Worm (Caenorhabditis elegans) whole organism, L2 larva: Measurements from ENCODE around the gene Y53F4B.24.

Experiments used
- C34F6.9 ChIP-seq: fragments of 150-350 bp; optimal IDR thresholded peaks from 2 replicates; lab custom pipeline; 2014; ENCODE audit warnings: missing biosample characterization, missing genetic modification characterization
- F13H6.1 ChIP-seq: sonication (generic microtip); optimal IDR thresholded peaks from 2 replicates; lab custom pipeline; 2016; ENCODE audit warnings: missing genetic modification characterization, missing compliant biosample characterization
- Y55F3AM.14 ChIP-seq: fragments of 200-800 bp; sonication (Bioruptor generic); optimal IDR thresholded peaks from 2 replicates; lab custom pipeline; 2018; ENCODE audit warnings: mild to moderate bottlenecking, missing genetic modification characterization, missing compliant biosample characterization
- alr-1 ChIP-seq: fragments of 150-350 bp; optimal IDR thresholded peaks from 2 replicates; lab custom pipeline; 2014; ENCODE audit warnings: missing biosample characterization, missing genetic modification characterization
- blmp-1 ChIP-seq: sonication (generic microtip); optimal IDR thresholded peaks from 2 replicates; lab custom pipeline; 2017; ENCODE audit warnings: missing genetic modification characterization, mild to moderate bottlenecking, missing compliant biosample characterization, antibody characterized with exemption, moderate library complexity; ENCODE audit not compliant: insufficient read depth
- ceh-16 ChIP-seq: fragments of 150-350 bp; optimal IDR thresholded peaks from 2 replicates; lab custom pipeline; 2014; ENCODE audit warnings: missing biosample characterization, missing genetic modification characterization
- ceh-82 ChIP-seq: fragments of 150-350 bp; optimal IDR thresholded peaks from 2 replicates; lab custom pipeline; 2014; ENCODE audit warnings: missing biosample characterization, missing genetic modification characterization
- crh-2 ChIP-seq: sonication (generic microtip); optimal IDR thresholded peaks from 2 replicates; lab custom pipeline; 2017; ENCODE audit warnings: missing biosample characterization, missing genetic modification characterization
- dmd-4 ChIP-seq: sonication (generic microtip); optimal IDR thresholded peaks from 2 replicates; lab custom pipeline; 2017; ENCODE audit warnings: missing biosample characterization, missing genetic modification characterization
- egl-27 ChIP-seq: sonication (generic microtip); optimal IDR thresholded peaks from 3 replicates; lab custom pipeline; 2017; ENCODE audit warnings: missing biosample characterization, missing genetic modification reagents, missing genetic modification characterization
- elt-1 ChIP-seq: fragments of 150-350 bp; optimal IDR thresholded peaks from 2 replicates; lab custom pipeline; 2014; ENCODE audit warnings: missing biosample characterization, missing genetic modification characterization
- elt-3 ChIP-seq: sonication (generic microtip); optimal IDR thresholded peaks from 2 replicates; lab custom pipeline; 2017; ENCODE audit warnings: missing biosample characterization, missing genetic modification characterization
- fos-1 ChIP-seq: fragments of 150-350 bp; optimal IDR thresholded peaks from 2 replicates; lab custom pipeline; 2014; ENCODE audit warnings: missing biosample characterization, missing genetic modification characterization
- lin-11 ChIP-seq: fragments of 150-350 bp; sonication (generic microtip); optimal IDR thresholded peaks from 2 replicates; lab custom pipeline; 2014; ENCODE audit warnings: missing biosample characterization, missing genetic modification characterization, inconsistent platforms, mixed read lengths
- lin-13 ChIP-seq: fragments of 150-350 bp; optimal IDR thresholded peaks from 2 replicates; lab custom pipeline; 2014; ENCODE audit warnings: missing biosample characterization, missing genetic modification reagents, missing genetic modification characterization
- lin-39 ChIP-seq: fragments of 150-350 bp; optimal IDR thresholded peaks from 2 replicates; lab custom pipeline; 2014; ENCODE audit warnings: missing biosample characterization, missing genetic modification reagents, missing genetic modification characterization
- lsy-2 ChIP-seq, 2 experiments: fragments of 150-350 bp in 1 of 2; sonication (generic microtip) in 1 of 2; optimal IDR thresholded peaks; 2 replicates each; lab custom pipeline; 2014 to 2017; ENCODE audit warnings: missing biosample characterization in 2 of 2, missing genetic modification characterization in 2 of 2
- mab-5 ChIP-seq: fragments of 150-350 bp; optimal IDR thresholded peaks from 2 replicates; lab custom pipeline; 2014; ENCODE audit warnings: missing biosample characterization, missing genetic modification characterization
- mbf-1 ChIP-seq: sonication (generic microtip); optimal IDR thresholded peaks from 2 replicates; lab custom pipeline; 2017; ENCODE audit warnings: missing biosample characterization, missing genetic modification characterization
- mdl-1 ChIP-seq, 2 experiments: fragments of 150-350 bp in 1 of 2; sonication (generic microtip) in 1 of 2; optimal IDR thresholded peaks; 2 replicates each; lab custom pipeline; 2017; ENCODE audit warnings: missing biosample characterization in 2 of 2, missing genetic modification characterization in 2 of 2
- nhr-10 ChIP-seq: sonication (generic microtip); optimal IDR thresholded peaks from 2 replicates; lab custom pipeline; 2017; ENCODE audit warnings: missing biosample characterization, missing genetic modification characterization
- nhr-11 ChIP-seq: fragments of 150-350 bp; optimal IDR thresholded peaks from 2 replicates; lab custom pipeline; 2014; ENCODE audit warnings: missing biosample characterization, missing genetic modification characterization
- nhr-12 ChIP-seq: fragments of 150-350 bp; optimal IDR thresholded peaks from 2 replicates; lab custom pipeline; 2014; ENCODE audit warnings: missing biosample characterization, missing genetic modification characterization
- nhr-21 ChIP-seq: fragments of 150-350 bp; optimal IDR thresholded peaks from 2 replicates; lab custom pipeline; 2014; ENCODE audit warnings: missing biosample characterization, missing genetic modification characterization
- nhr-23 ChIP-seq: fragments of 150-350 bp; optimal IDR thresholded peaks from 2 replicates; lab custom pipeline; 2014; ENCODE audit warnings: missing biosample characterization, missing genetic modification reagents, missing genetic modification characterization
- nhr-237 ChIP-seq: fragments of 150-350 bp; optimal IDR thresholded peaks from 2 replicates; lab custom pipeline; 2014; ENCODE audit warnings: missing biosample characterization, missing genetic modification characterization
- nhr-25 ChIP-seq: fragments of 150-350 bp; sonication (generic microtip); optimal IDR thresholded peaks from 3 replicates; lab custom pipeline; 2014; ENCODE audit warnings: missing biosample characterization, missing genetic modification characterization
- nhr-6 ChIP-seq: fragments of 150-350 bp; optimal IDR thresholded peaks from 2 replicates; lab custom pipeline; 2014; ENCODE audit warnings: missing biosample characterization, missing genetic modification characterization
- sem-4 ChIP-seq: fragments of 150-350 bp; optimal IDR thresholded peaks from 2 replicates; lab custom pipeline; 2014; ENCODE audit warnings: missing biosample characterization, missing genetic modification reagents, missing genetic modification characterization
- skn-1 ChIP-seq: sonication (generic microtip); optimal IDR thresholded peaks from 2 replicates; lab custom pipeline; 2017; ENCODE audit warnings: missing biosample characterization, missing genetic modification characterization
- sma-3 ChIP-seq: sonication (generic microtip); optimal IDR thresholded peaks from 2 replicates; lab custom pipeline; 2016; ENCODE audit warnings: missing genetic modification reagents, missing genetic modification characterization, missing compliant biosample characterization
- snpc-4 ChIP-seq: fragments of 150-350 bp; optimal IDR thresholded peaks from 2 replicates; lab custom pipeline; 2014; ENCODE audit warnings: missing biosample characterization, missing genetic modification characterization
- unc-55 ChIP-seq: fragments of 150-350 bp; sonication (generic microtip); optimal IDR thresholded peaks from 3 replicates; lab custom pipeline; 2014; ENCODE audit warnings: missing biosample characterization, missing genetic modification reagents, missing genetic modification characterization
- unc-62 ChIP-seq: fragments of 150-350 bp; optimal IDR thresholded peaks from 2 replicates; lab custom pipeline; 2014; ENCODE audit warnings: missing biosample characterization, missing genetic modification reagents, missing genetic modification characterization
- zag-1 ChIP-seq: fragments of 150-350 bp; optimal IDR thresholded peaks from 2 replicates; lab custom pipeline; 2014; ENCODE audit warnings: missing biosample characterization, missing genetic modification characterization
- ztf-1 ChIP-seq: fragments of 200-800 bp; sonication (Bioruptor generic); conservative IDR thresholded peaks from 2 replicates; pipeline ENCODE4 v1.3.6; 2022; ENCODE audit warnings: missing genetic modification characterization, missing compliant biosample characterization
- ztf-11 ChIP-seq: sonication (generic microtip); optimal IDR thresholded peaks from 2 replicates; lab custom pipeline; 2017; ENCODE audit warnings: missing biosample characterization, missing genetic modification characterization
- ztf-4 ChIP-seq: fragments of 150-350 bp; optimal IDR thresholded peaks from 2 replicates; lab custom pipeline; 2014; ENCODE audit warnings: missing biosample characterization, missing genetic modification characterization

Gene Y53F4B.24

ce11 chrII:15164453-15164852, 30.2 kb upstream of the Y53F4B.24 start, which contains the start of gene gst-26:
Gene gst-26, minus strand, starts transcription at chrII:15164553.
- TF ChIP-seq nhr-23 (tag; lab: Kevin White, UChicago) (no peak), ztf-1 (GFP tag; lab: Robert Waterston, UW) (no peak), lin-11 (tag; lab: Kevin White, UChicago) (no peak), ceh-82 (tag; lab: Kevin White, UChicago) (no peak), sma-3 (GFP tag; lab: Kevin White, UChicago) (no peak), dmd-4 (tag; lab: Kevin White, UChicago) (no peak), Y55F3AM.14 (GFP tag; lab: Kevin White, UChicago) (no peak), mdl-1 (tag; optimal IDR thresholded peaks at IDR 0.05; lab: Kevin White, UChicago) (no peak), fos-1 (tag; lab: Kevin White, UChicago) (peak; percentile 25)
- TF ChIP-seq, all 48 proteins: peak for 1

DNA sequence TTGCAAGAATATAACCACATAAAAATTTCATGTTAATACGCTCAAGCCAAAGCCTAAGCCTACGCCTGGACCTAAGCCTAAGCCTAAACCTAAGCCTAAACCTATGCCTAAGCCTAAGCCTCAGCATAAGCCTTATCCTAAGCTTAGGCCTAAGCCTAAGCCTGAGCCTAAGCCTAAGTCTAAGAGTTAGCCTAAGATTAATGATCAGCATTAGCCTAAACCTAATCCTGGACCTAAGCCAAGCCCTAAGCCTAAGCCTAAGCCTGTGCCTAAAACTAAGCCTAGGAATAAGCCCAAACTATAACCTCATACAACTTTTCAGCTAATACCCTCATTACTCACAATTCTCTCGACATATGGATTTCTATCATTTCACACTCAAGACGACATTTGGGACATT, 24.1 kb upstream of the Y53F4B.24 start:
- TF ChIP-seq nhr-21 (tag; lab: Kevin White, UChicago), result no peak
- no peak for TF ChIP-seq ztf-1 (GFP tag; lab: Robert Waterston, UW)
- TF ChIP-seq lin-11 (tag; lab: Kevin White, UChicago), result no peak
- no peak for TF ChIP-seq egl-27 (tag; lab: Kevin White, UChicago)
- no peak for TF ChIP-seq sma-3 (GFP tag; lab: Kevin White, UChicago)
- TF ChIP-seq nhr-6 (tag; lab: Kevin White, UChicago), result no peak
- TF ChIP-seq snpc-4, result no peak
- no peak for TF ChIP-seq skn-1
- TF ChIP-seq dmd-4 (tag; lab: Kevin White, UChicago), result no peak

- TF ChIP-seq crh-2 (no peak), C34F6.9 (tag; lab: Kevin White, UChicago) (no peak), lsy-2 (tag; optimal IDR thresholded peaks at IDR 0.05; lab: Kevin White, UChicago) (no peak), nhr-10 (tag; lab: Kevin White, UChicago) (no peak), elt-3 (no peak), ztf-1 (GFP tag; lab: Robert Waterston, UW) (no peak), ceh-82 (tag; lab: Kevin White, UChicago) (no peak), egl-27 (tag; lab: Kevin White, UChicago) (no peak), nhr-237 (tag; lab: Kevin White, UChicago) (no peak), mbf-1 (tag; lab: Kevin White, UChicago) (no peak), nhr-6 (tag; lab: Kevin White, UChicago) (no peak), unc-55 (no peak)
These were observed 23.6 kb upstream of the Y53F4B.24 start, which contains the start of gene ptr-20 for ce11 chrII:15157880-15158279. Gene ptr-20, plus strand, starts transcription at chrII:15158180.

ce11 chrII:15148442-15148841, 14.2 kb upstream of the Y53F4B.24 start:
- no peak for TF ChIP-seq C34F6.9 (tag; lab: Kevin White, UChicago)
- no peak for TF ChIP-seq nhr-25 (tag; lab: Kevin White, UChicago)
- TF ChIP-seq lin-13 (GFP tag; lab: Kevin White, UChicago), result no peak
- no peak for TF ChIP-seq mbf-1 (tag; lab: Kevin White, UChicago)
- no peak for TF ChIP-seq mdl-1 (tag; optimal IDR thresholded peaks at IDR 0.05; lab: Kevin White, UChicago)
- no peak for TF ChIP-seq ceh-16
- no peak for TF ChIP-seq blmp-1
- no peak for TF ChIP-seq zag-1 (tag; lab: Kevin White, UChicago)
- TF ChIP-seq elt-1 (tag; lab: Kevin White, UChicago), result no peak
- no peak for TF ChIP-seq lin-11 (tag; lab: Kevin White, UChicago)
- TF ChIP-seq F13H6.1 (tag; lab: Kevin White, UChicago), result no peak
- TF ChIP-seq lin-39, result no peak
- TF ChIP-seq ztf-11 (tag; lab: Kevin White, UChicago), result no peak
- no peak for TF ChIP-seq alr-1 (tag; lab: Kevin White, UChicago)
- TF ChIP-seq nhr-21 (tag; lab: Kevin White, UChicago), result no peak
- TF ChIP-seq crh-2, result no peak
- TF ChIP-seq nhr-12 (tag; lab: Kevin White, UChicago), result no peak

- no peak for TF ChIP-seq ztf-4
- no peak for TF ChIP-seq sma-3 (GFP tag; lab: Kevin White, UChicago)
- TF ChIP-seq mbf-1 (tag; lab: Kevin White, UChicago), result no peak
- TF ChIP-seq sem-4 (tag; lab: Kevin White, UChicago), result no peak
- TF ChIP-seq nhr-21 (tag; lab: Kevin White, UChicago), result no peak
- no peak for TF ChIP-seq nhr-23 (tag; lab: Kevin White, UChicago)
- no peak for TF ChIP-seq unc-62 (GFP tag; lab: Kevin White, UChicago)
- no peak for TF ChIP-seq mab-5
- TF ChIP-seq ztf-11 (tag; lab: Kevin White, UChicago), result no peak
- no peak for TF ChIP-seq Y55F3AM.14 (GFP tag; lab: Kevin White, UChicago)
- no peak for TF ChIP-seq nhr-11 (tag; lab: Kevin White, UChicago)
- no peak for TF ChIP-seq lsy-2 (tag; optimal IDR thresholded peaks at IDR 0.05; lab: Kevin White, UChicago)
- no peak for TF ChIP-seq nhr-237 (tag; lab: Kevin White, UChicago)
- TF ChIP-seq snpc-4, result no peak
- TF ChIP-seq ceh-82 (tag; lab: Kevin White, UChicago), result no peak
- no peak for TF ChIP-seq nhr-25 (tag; lab: Kevin White, UChicago)
These were observed 11.4 kb upstream of the Y53F4B.24 start, which contains the start of gene Y53F4B.27 for ce11 chrII:15145594-15145993. Gene Y53F4B.27, plus strand, starts transcription at chrII:15145894.
